Fruit fly (Drosophila melanogaster): Measurements from ENCODE around the gene PNUTS.

Gene PNUTS

dm6 chr2L:869497-870040 is 696 bp upstream of the PNUTS start, which contains the start of gene dbe (continued):
- TF ChIP-seq CG2199 (GFP tag; IDR thresholded peaks at IDR 0.05) = no peak
- TF ChIP-seq tll (GFP tag; optimal IDR thresholded peaks at IDR 0.05) = no peak
- no peak for TF ChIP-seq fd3F (GFP tag; optimal IDR thresholded peaks at IDR 0.05)
- TF ChIP-seq dati (GFP tag; IDR thresholded peaks at IDR 0.05) = no peak
- no peak for TF ChIP-seq fd102C (GFP tag; optimal IDR thresholded peaks at IDR 0.05)
- no peak for TF ChIP-seq CG15073 (GFP tag; optimal IDR thresholded peaks at IDR 0.05)
- no peak for TF ChIP-seq dan (GFP tag; IDR thresholded peaks at IDR 0.05)
- TF ChIP-seq run (tag; optimal IDR thresholded peaks at IDR 0.05) = no peak
- no peak for TF ChIP-seq en (GFP tag; optimal IDR thresholded peaks at IDR 0.05)
- TF ChIP-seq ase (GFP tag; IDR thresholded peaks at IDR 0.05) = no peak
- no peak for TF ChIP-seq sqz (GFP tag; optimal IDR thresholded peaks at IDR 0.05)
- TF ChIP-seq Side (GFP tag; optimal IDR thresholded peaks at IDR 0.05) = no peak
- TF ChIP-seq CG13624 (GFP tag; optimal IDR thresholded peaks at IDR 0.05) = no peak
- TF ChIP-seq vfl (GFP tag; optimal IDR thresholded peaks at IDR 0.05) = no peak
- TF ChIP-seq CG12104 (GFP tag; optimal IDR thresholded peaks at IDR 0.05) = no peak
- TF ChIP-seq CG4328 (GFP tag; optimal IDR thresholded peaks at IDR 0.05) = no peak
- TF ChIP-seq CG8924 (tag; optimal IDR thresholded peaks at IDR 0.05) = no peak
- no peak for TF ChIP-seq CG3995 (GFP tag; optimal IDR thresholded peaks at IDR 0.05)
- no peak for TF ChIP-seq da (GFP tag; optimal IDR thresholded peaks at IDR 0.05)
- peak; percentile 13 for TF ChIP-seq tap (tag; optimal IDR thresholded peaks at IDR 0.05)
- no peak for TF ChIP-seq Drgx (GFP tag; IDR thresholded peaks at IDR 0.05)
- TF ChIP-seq stwl (tag; optimal IDR thresholded peaks at IDR 0.05) = peak; percentile 24
- TF ChIP-seq CG3281 (GFP tag; optimal IDR thresholded peaks at IDR 0.05) = no peak
- no peak for TF ChIP-seq CG6654 (GFP tag; optimal IDR thresholded peaks at IDR 0.05)
- no peak for TF ChIP-seq sr (GFP tag; IDR thresholded peaks at IDR 0.05)
- TF ChIP-seq zfh2 (GFP tag; optimal IDR thresholded peaks at IDR 0.05) = no peak
- TF ChIP-seq Trl (optimal IDR thresholded peaks at IDR 0.05) = no peak
- TF ChIP-seq Trl (GFP tag; optimal IDR thresholded peaks at IDR 0.05) = no peak
- TF ChIP-seq nmo (GFP tag; optimal IDR thresholded peaks at IDR 0.05) = no peak
- no peak for TF ChIP-seq Hsf (GFP tag; optimal IDR thresholded peaks at IDR 0.05)
- no peak for TF ChIP-seq z (GFP tag; IDR thresholded peaks at IDR 0.05)
- peak in 1 of 3 experiments; percentile 3 for TF ChIP-seq lola (GFP tag; optimal IDR thresholded peaks at IDR 0.05)
- TF ChIP-seq Atf6 (GFP tag; IDR thresholded peaks at IDR 0.05) = no peak
- TF ChIP-seq Hey (tag; optimal IDR thresholded peaks at IDR 0.05) = no peak
- no peak for TF ChIP-seq otp (GFP tag; IDR thresholded peaks at IDR 0.05)
- no peak for TF ChIP-seq CG5953 (GFP tag; IDR thresholded peaks at IDR 0.05)
- TF ChIP-seq pum (GFP tag; optimal IDR thresholded peaks at IDR 0.05) = no peak
- TF ChIP-seq nau (GFP tag; optimal IDR thresholded peaks at IDR 0.05) = no peak
- peak; percentile 16 for TF ChIP-seq CG2712 (tag; optimal IDR thresholded peaks at IDR 0.05)
- no peak for TF ChIP-seq jumu (GFP tag; optimal IDR thresholded peaks at IDR 0.05)
- no peak for TF ChIP-seq Hmx (GFP tag; optimal IDR thresholded peaks at IDR 0.05)
- no peak for TF ChIP-seq E2f1 (GFP tag; IDR thresholded peaks at IDR 0.05)
- peak; percentile 45 for TF ChIP-seq Rfx (GFP tag; IDR thresholded peaks at IDR 0.05)
- no peak for TF ChIP-seq CG12071 (GFP tag; optimal IDR thresholded peaks at IDR 0.05)
- peak; percentile 10 for TF ChIP-seq Fer3 (tag; optimal IDR thresholded peaks at IDR 0.05)
- no peak for TF ChIP-seq CG4854 (GFP tag; optimal IDR thresholded peaks at IDR 0.05)
- no peak for TF ChIP-seq CG13123 (GFP tag; optimal IDR thresholded peaks at IDR 0.05)
- no peak for TF ChIP-seq sim (GFP tag; IDR thresholded peaks at IDR 0.05)
- TF ChIP-seq CG13775 (GFP tag; optimal IDR thresholded peaks at IDR 0.05) = no peak
- TF ChIP-seq CG31388 (GFP tag; optimal IDR thresholded peaks at IDR 0.05) = no peak
- TF ChIP-seq CG4424 (GFP tag; optimal IDR thresholded peaks at IDR 0.05) = no peak
- TF ChIP-seq jigr1 (GFP tag; IDR thresholded peaks at IDR 0.05) = no peak
- TF ChIP-seq wor (GFP tag; IDR thresholded peaks at IDR 0.05) = no peak

Measured in whole organism, embryonic.